Worm (Caenorhabditis elegans): Measurements from ENCODE around the gene F32D8.7.

- TF ChIP-seq unc-39 (tag; optimal IDR thresholded peaks at IDR 0.05), result no peak
- TF ChIP-seq nhr-12 (tag; optimal IDR thresholded peaks at IDR 0.05), result no peak
- no peak for TF ChIP-seq nhr-237 (tag; optimal IDR thresholded peaks at IDR 0.05)
- TF ChIP-seq ztf-11 (tag; optimal IDR thresholded peaks at IDR 0.05), result no peak
- no peak for TF ChIP-seq lin-13 (tag; optimal IDR thresholded peaks at IDR 0.05)
- no peak for TF ChIP-seq zip-8 (tag; optimal IDR thresholded peaks at IDR 0.05)
- no peak for TF ChIP-seq pha-4 (tag; optimal IDR thresholded peaks at IDR 0.05)
- TF ChIP-seq snpc-4 (tag; optimal IDR thresholded peaks at IDR 0.05), result no peak
- TF ChIP-seq blmp-1 (tag; optimal IDR thresholded peaks at IDR 0.05), result no peak
- no peak for TF ChIP-seq ces-1 (GFP tag; optimal IDR thresholded peaks at IDR 0.05)
These were observed 4.6 kb upstream of the F32D8.7 start, which contains the start of gene F32D8.4 for ce11 chrV:10893510-10894128.
